Fruit fly (Drosophila melanogaster) whole organism, adult: ENCODE data around the gene MtnE.

Experiments
- CG11617 ChIP-seq: fragments of 200-800 bp; sonication (Bioruptor generic); optimal IDR thresholded peaks from 2 replicates; lab custom pipeline; 2017; ENCODE audit warnings: mild to moderate bottlenecking, missing biosample characterization, missing genetic modification reagents, missing genetic modification characterization
- CG12768 ChIP-seq: fragments of 200-800 bp; sonication (Bioruptor generic); optimal IDR thresholded peaks from 2 replicates; lab custom pipeline; 2017; ENCODE audit warnings: missing biosample characterization, missing genetic modification characterization, mild to moderate bottlenecking, moderate library complexity, missing genetic modification reagents
- CG14711 ChIP-seq: fragments of 200-800 bp; sonication (Bioruptor generic); optimal IDR thresholded peaks from 2 replicates; lab custom pipeline; 2018; ENCODE audit warnings: missing biosample characterization, mild to moderate bottlenecking, missing genetic modification characterization, moderate library complexity
- CG1620 ChIP-seq: fragments of 200-800 bp; sonication (Bioruptor generic); optimal IDR thresholded peaks from 2 replicates; lab custom pipeline; 2016; ENCODE audit warnings: missing biosample characterization, missing genetic modification characterization
- CG33017 ChIP-seq: fragments of 200-800 bp; sonication (Bioruptor generic); optimal IDR thresholded peaks from 2 replicates; lab custom pipeline; 2018; ENCODE audit warnings: missing biosample characterization, mild to moderate bottlenecking, missing genetic modification characterization, moderate library complexity
- CG5204 ChIP-seq: fragments of 200-800 bp; sonication (Bioruptor generic); optimal IDR thresholded peaks from 2 replicates; lab custom pipeline; 2016; ENCODE audit warnings: missing biosample characterization, missing genetic modification characterization
- CG7045 ChIP-seq: fragments of 200-800 bp; sonication (Bioruptor generic); optimal IDR thresholded peaks from 2 replicates; lab custom pipeline; 2017; ENCODE audit warnings: missing biosample characterization, mild to moderate bottlenecking, missing genetic modification characterization
- CG7101 ChIP-seq: fragments of 200-800 bp; sonication (Bioruptor generic); optimal IDR thresholded peaks from 2 replicates; lab custom pipeline; 2018; ENCODE audit warnings: missing biosample characterization, mild to moderate bottlenecking, missing genetic modification characterization, moderate library complexity
- Clk ChIP-seq: fragments of 200-800 bp; sonication (Bioruptor generic); optimal IDR thresholded peaks from 2 replicates; lab custom pipeline; 2017; ENCODE audit warnings: missing biosample characterization, missing genetic modification characterization
- Crg-1 ChIP-seq: fragments of 200-800 bp; sonication (Bioruptor generic); optimal IDR thresholded peaks from 2 replicates; lab custom pipeline; 2016; ENCODE audit warnings: missing biosample characterization, missing genetic modification characterization
- Hr96 ChIP-seq: fragments of 200-800 bp; sonication (Bioruptor generic); optimal IDR thresholded peaks from 2 replicates; lab custom pipeline; 2016; ENCODE audit warnings: missing biosample characterization, missing genetic modification characterization
- Mnt ChIP-seq: fragments of 200-800 bp; sonication (Bioruptor generic); optimal IDR thresholded peaks from 2 replicates; lab custom pipeline; 2016; ENCODE audit warnings: missing biosample characterization, mild to moderate bottlenecking, missing genetic modification characterization
- bab1 ChIP-seq: fragments of 200-800 bp; sonication (Bioruptor generic); optimal IDR thresholded peaks from 3 replicates; lab custom pipeline; 2019; ENCODE audit warnings: missing biosample characterization, mild to moderate bottlenecking, missing genetic modification characterization, moderate library complexity
- cic ChIP-seq: fragments of 200-800 bp; sonication (Bioruptor generic); optimal IDR thresholded peaks from 2 replicates; lab custom pipeline; 2017; ENCODE audit warnings: missing biosample characterization, mild to moderate bottlenecking, missing genetic modification characterization, moderate library complexity
- cnc ChIP-seq, 2 experiments: fragments of >200 bp; optimal IDR thresholded peaks; 2 replicates each; lab custom pipeline; 2017
- kay ChIP-seq: fragments of 200-800 bp; sonication (Bioruptor generic); peaks from one replicate; lab custom pipeline; 2016; ENCODE audit warnings: missing biosample characterization, missing genetic modification characterization, borderline replicate concordance
- ovo ChIP-seq: fragments of 200-800 bp; sonication (Bioruptor generic); optimal IDR thresholded peaks from 2 replicates; lab custom pipeline; 2016; ENCODE audit warnings: missing biosample characterization, missing genetic modification characterization
- pad ChIP-seq: fragments of 200-800 bp; sonication (Bioruptor generic); optimal IDR thresholded peaks from 3 replicates; lab custom pipeline; 2017; ENCODE audit warnings: missing biosample characterization, missing genetic modification characterization, mild to moderate bottlenecking, moderate library complexity, missing genetic modification reagents
- tj ChIP-seq: fragments of 200-800 bp; sonication (Bioruptor generic); optimal IDR thresholded peaks from 3 replicates; lab custom pipeline; 2017; ENCODE audit warnings: missing biosample characterization, mild to moderate bottlenecking, missing genetic modification characterization, moderate library complexity
- toe ChIP-seq: fragments of 200-800 bp; sonication (Bioruptor generic); optimal IDR thresholded peaks from 2 replicates; lab custom pipeline; 2016; ENCODE audit warnings: missing biosample characterization, missing genetic modification characterization

MtnE gene

DNA sequence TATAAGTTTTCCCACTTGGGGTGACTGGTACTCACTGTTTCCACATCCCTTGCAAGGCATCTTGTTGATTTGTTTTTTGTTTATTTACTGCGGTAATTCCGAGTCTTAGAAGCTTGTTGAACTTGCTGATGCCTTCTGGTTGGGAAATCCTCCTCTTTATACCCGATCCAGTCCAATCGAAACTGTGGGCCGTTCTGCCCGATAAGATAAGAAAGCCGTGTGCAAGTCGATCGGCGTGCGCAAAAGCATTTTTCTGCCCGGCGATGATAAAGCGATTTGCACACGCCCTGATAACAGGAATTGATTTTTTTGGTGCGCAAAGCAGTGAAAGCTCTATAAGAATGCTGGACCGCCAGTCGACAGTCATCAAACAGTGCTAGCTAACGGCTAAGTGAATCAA lies at the start of gene MtnE, which contains the start of gene MtnD:
MtnE (minus strand) TSS at position 130 of the 400 bp plus-strand sequence.
MtnD (plus strand) TSS at position 388 of the 400 bp plus-strand sequence.
- peak in 1 of 2 experiments; percentile 46 for TF ChIP-seq cnc (optimal IDR thresholded peaks at IDR 0.05; lab: Kevin White, UChicago)
- no peak for TF ChIP-seq toe (GFP tag; lab: Kevin White, UChicago)
- TF ChIP-seq CG7045 (GFP tag; lab: Kevin White, UChicago), result no peak
- no peak for TF ChIP-seq Mnt
- no peak for TF ChIP-seq CG11617 (GFP tag; lab: Kevin White, UChicago)
- no peak for TF ChIP-seq CG5204 (GFP tag; lab: Kevin White, UChicago)
- TF ChIP-seq pad (GFP tag; lab: Kevin White, UChicago), result no peak
- peak; percentile 24 for TF ChIP-seq kay (GFP tag; lab: Kevin White, UChicago)
- TF ChIP-seq ovo (GFP tag; lab: Kevin White, UChicago), result no peak
- TF ChIP-seq cic, result peak; percentile 71

DNA sequence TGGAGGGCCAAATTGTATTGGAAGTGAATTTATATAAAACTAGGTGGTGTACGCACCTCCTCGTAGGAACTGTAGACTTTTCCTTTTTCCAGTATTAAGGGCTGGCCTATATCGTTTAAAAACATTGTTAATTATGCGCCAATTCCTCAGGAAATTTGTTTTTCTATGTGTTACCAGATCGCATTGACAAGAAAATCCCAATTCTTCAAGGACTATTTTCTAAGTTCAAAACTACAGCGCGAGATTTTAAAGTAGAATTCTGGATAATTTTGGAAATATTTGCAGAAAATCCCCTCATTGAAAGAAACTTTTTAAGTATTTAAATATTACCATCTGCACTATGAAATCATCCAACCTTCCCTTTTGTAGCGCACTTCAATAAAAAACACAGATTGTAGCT lies 46.9 kb upstream of the MtnE start, which contains the start of gene CG34008:
CG34008 (minus strand) TSS at position 147 of the 400 bp plus-strand sequence.
- TF ChIP-seq CG12768 (GFP tag; lab: Kevin White, UChicago) (no peak), CG7045 (GFP tag; lab: Kevin White, UChicago) (no peak), cic (no peak), CG11617 (GFP tag; lab: Kevin White, UChicago) (no peak), CG33017 (tag; lab: Kevin White, UChicago) (no peak), bab1 (GFP tag; lab: Kevin White, UChicago) (no peak), CG14711 (tag; lab: Kevin White, UChicago) (no peak), pad (GFP tag; lab: Kevin White, UChicago) (no peak), tj (GFP tag; lab: Kevin White, UChicago) (no peak), toe (GFP tag; lab: Kevin White, UChicago) (no peak), ovo (GFP tag; lab: Kevin White, UChicago) (no peak)

- TF ChIP-seq Crg-1 (GFP tag; lab: Kevin White, UChicago) (peak; percentile 79), pad (GFP tag; lab: Kevin White, UChicago) (peak; percentile 71), toe (GFP tag; lab: Kevin White, UChicago) (no peak), CG11617 (GFP tag; lab: Kevin White, UChicago) (peak; percentile 91), bab1 (GFP tag; lab: Kevin White, UChicago) (peak; percentile 94), tj (GFP tag; lab: Kevin White, UChicago) (peak; percentile 67), cic (peak; percentile 70), CG1620 (GFP tag; lab: Kevin White, UChicago) (peak; percentile 91), CG12768 (GFP tag; lab: Kevin White, UChicago) (peak; percentile 78), Clk (peak; percentile 71), CG5204 (GFP tag; lab: Kevin White, UChicago) (no peak), CG7045 (GFP tag; lab: Kevin White, UChicago) (peak; percentile 70), kay (GFP tag; lab: Kevin White, UChicago) (no peak), Hr96 (no peak), ovo (GFP tag; lab: Kevin White, UChicago) (peak; percentile 71), CG33017 (tag; lab: Kevin White, UChicago) (peak; percentile 79), CG14711 (tag; lab: Kevin White, UChicago) (peak; percentile 81), cnc (optimal IDR thresholded peaks at IDR 0.05; lab: Kevin White, UChicago) (no peak), CG7101 (tag; lab: Kevin White, UChicago) (peak; percentile 90), Mnt (peak; percentile 85)
Observed at dm6 chr3R:20579816-20580215, 45.3 kb upstream of the MtnE start, which contains the start of the genes EloB and Srp14. EloB (minus strand) TSS chr3R:20579850. Srp14 (plus strand) TSS chr3R:20580115.

dm6 chr3R:20576789-20577188 lies 42.3 kb upstream of the MtnE start, which contains the start of the genes TFAM and CG5412:
TFAM (minus strand) TSS chr3R:20577010.
CG5412 (plus strand) TSS chr3R:20577053.
- peak; percentile 15 for TF ChIP-seq CG1620 (GFP tag; lab: Kevin White, UChicago)
- peak; percentile 40 for TF ChIP-seq Mnt
- no peak for TF ChIP-seq Crg-1 (GFP tag; lab: Kevin White, UChicago)
- no peak for TF ChIP-seq CG12768 (GFP tag; lab: Kevin White, UChicago)

- TF ChIP-seq CG5204 (GFP tag; lab: Kevin White, UChicago) (no peak), pad (GFP tag; lab: Kevin White, UChicago) (peak; percentile 68), CG33017 (tag; lab: Kevin White, UChicago) (peak; percentile 24), Crg-1 (GFP tag; lab: Kevin White, UChicago) (peak; percentile 35), cic (peak; percentile 28), bab1 (GFP tag; lab: Kevin White, UChicago) (peak; percentile 51), ovo (GFP tag; lab: Kevin White, UChicago) (peak; percentile 6), Mnt (peak; percentile 84), toe (GFP tag; lab: Kevin White, UChicago) (no peak), CG7045 (GFP tag; lab: Kevin White, UChicago) (no peak), kay (GFP tag; lab: Kevin White, UChicago) (no peak), Clk (no peak), CG14711 (tag; lab: Kevin White, UChicago) (no peak), CG12768 (GFP tag; lab: Kevin White, UChicago) (peak; percentile 69), CG11617 (GFP tag; lab: Kevin White, UChicago) (peak; percentile 13), cnc (optimal IDR thresholded peaks at IDR 0.05; lab: Kevin White, UChicago) (no peak), Hr96 (no peak), CG1620 (GFP tag; lab: Kevin White, UChicago) (peak; percentile 1), tj (GFP tag; lab: Kevin White, UChicago) (peak; percentile 95), CG7101 (tag; lab: Kevin White, UChicago) (no peak)
Observed at dm6 chr3R:20574535-20574980, 40.1 kb upstream of the MtnE start.
